Worm (Caenorhabditis elegans) whole organism, L3 larva: ENCODE results near the gene F21C10.6.

Experiments
- fkh-10 ChIP-seq: sonication (generic microtip); optimal IDR thresholded peaks from 2 replicates; lab custom pipeline; 2017; ENCODE audit warnings: missing biosample characterization, missing genetic modification reagents, missing genetic modification characterization
- fos-1 ChIP-seq: fragments of 150-350 bp; optimal IDR thresholded peaks from 2 replicates; lab custom pipeline; 2014; ENCODE audit warnings: missing biosample characterization, missing genetic modification characterization
- nfya-1 ChIP-seq: sonication (generic microtip); optimal IDR thresholded peaks from 2 replicates; lab custom pipeline; 2017; ENCODE audit warnings: missing genetic modification characterization, mild to moderate bottlenecking, missing compliant biosample characterization, antibody characterized with exemption, moderate library complexity; ENCODE audit not compliant: insufficient read depth
- nhr-237 ChIP-seq: fragments of 150-350 bp; optimal IDR thresholded peaks from 2 replicates; lab custom pipeline; 2014; ENCODE audit warnings: missing biosample characterization, missing genetic modification characterization

DNA sequence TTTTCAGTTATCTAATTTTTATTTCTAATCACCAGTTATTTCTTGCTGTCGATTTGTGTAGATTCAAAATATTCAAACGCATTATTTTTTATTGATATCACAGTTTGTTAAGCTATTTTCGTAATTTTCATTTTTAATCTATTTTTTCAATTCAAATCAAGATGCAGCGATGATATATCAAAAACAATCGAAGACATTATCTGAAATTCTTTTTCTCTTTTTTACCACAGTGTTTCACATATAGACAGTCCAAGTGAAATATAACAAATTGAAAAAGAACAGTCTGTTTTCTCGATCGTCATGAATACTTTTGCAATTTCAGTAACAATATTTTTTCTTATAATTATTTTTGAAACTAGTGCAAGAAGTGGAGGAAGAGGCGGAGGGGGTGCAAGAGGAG, 1.1 kb downstream of the F21C10.6 start, which contains the start of gene F21C10.5:
- TF ChIP-seq fos-1 (no peak), fkh-10 (no peak), nfya-1 (no peak), nhr-237 (no peak)
